Worm (Caenorhabditis elegans) whole organism, L3 larva: ENCODE data around the gene hyls-1.

ENCODE experiments used
- R02D3.7 ChIP-seq: fragments of 150-350 bp; optimal IDR thresholded peaks from 2 replicates; lab custom pipeline; 2014; ENCODE audit warnings: missing biosample characterization, missing genetic modification characterization
- ZK546.5 ChIP-seq: sonication (generic microtip); optimal IDR thresholded peaks from 2 replicates; lab custom pipeline; 2017; ENCODE audit warnings: missing biosample characterization, missing genetic modification characterization
- aly-2 ChIP-seq: fragments of 150-350 bp; optimal IDR thresholded peaks from 2 replicates; lab custom pipeline; 2014; ENCODE audit warnings: missing biosample characterization, missing genetic modification characterization
- ama-1 ChIP-seq: fragments of 150-350 bp; optimal IDR thresholded peaks from 2 replicates; lab custom pipeline; 2018
- ceh-28 ChIP-seq: fragments of 150-350 bp; optimal IDR thresholded peaks from 2 replicates; lab custom pipeline; 2014; ENCODE audit warnings: missing biosample characterization, missing genetic modification reagents, missing genetic modification characterization
- ceh-82 ChIP-seq: fragments of 150-350 bp; optimal IDR thresholded peaks from 2 replicates; lab custom pipeline; 2014; ENCODE audit warnings: missing biosample characterization, missing genetic modification characterization
- ceh-9 ChIP-seq: sonication (generic microtip); optimal IDR thresholded peaks from 2 replicates; lab custom pipeline; 2018; ENCODE audit warnings: missing biosample characterization, missing genetic modification characterization
- egl-27 ChIP-seq: sonication (generic microtip); optimal IDR thresholded peaks from 4 replicates; lab custom pipeline; 2017; ENCODE audit warnings: missing biosample characterization, missing genetic modification reagents, missing genetic modification characterization
- egl-5 ChIP-seq: fragments of 150-350 bp; optimal IDR thresholded peaks from 2 replicates; lab custom pipeline; 2017; ENCODE audit warnings: missing biosample characterization, missing genetic modification reagents, missing genetic modification characterization, inconsistent platforms
- elt-1 ChIP-seq: fragments of 150-350 bp; optimal IDR thresholded peaks from 2 replicates; lab custom pipeline; 2014; ENCODE audit warnings: missing biosample characterization, missing genetic modification characterization
- elt-2 ChIP-seq: sonication (generic microtip); optimal IDR thresholded peaks from 2 replicates; lab custom pipeline; 2016; ENCODE audit warnings: missing genetic modification reagents, mild to moderate bottlenecking, missing genetic modification characterization, missing compliant biosample characterization
- elt-3 ChIP-seq, 3 experiments: fragments of 150-350 bp in 1 of 3; sonication (generic microtip) in 2 of 3; optimal IDR thresholded peaks; 2 replicates in 2 of 3; 4 replicates in 1 of 3; lab custom pipeline; 2014 to 2017; ENCODE audit warnings: missing biosample characterization in 3 of 3, missing genetic modification characterization in 3 of 3
- eor-1 ChIP-seq, 2 experiments: fragments of 150-350 bp; optimal IDR thresholded peaks; 2 replicates each; lab custom pipeline; 2014 to 2018; ENCODE audit warnings: missing biosample characterization in 2 of 2, missing genetic modification characterization in 2 of 2
- fkh-10 ChIP-seq: sonication (generic microtip); optimal IDR thresholded peaks from 2 replicates; lab custom pipeline; 2017; ENCODE audit warnings: missing biosample characterization, missing genetic modification reagents, missing genetic modification characterization
- fkh-2 ChIP-seq: fragments of 150-350 bp; optimal IDR thresholded peaks from 2 replicates; lab custom pipeline; 2014; ENCODE audit warnings: missing biosample characterization, missing genetic modification reagents, missing genetic modification characterization
- fos-1 ChIP-seq: fragments of 150-350 bp; optimal IDR thresholded peaks from 2 replicates; lab custom pipeline; 2014; ENCODE audit warnings: missing biosample characterization, missing genetic modification characterization
- hmg-11 ChIP-seq: sonication (generic microtip); optimal IDR thresholded peaks from 2 replicates; lab custom pipeline; 2016; ENCODE audit warnings: missing genetic modification characterization, missing compliant biosample characterization
- jun-1 ChIP-seq: fragments of 150-350 bp; optimal IDR thresholded peaks from 2 replicates; lab custom pipeline; 2014; ENCODE audit warnings: missing biosample characterization, missing genetic modification reagents, missing genetic modification characterization
- lin-15B ChIP-seq: fragments of 150-350 bp; optimal IDR thresholded peaks from 2 replicates; lab custom pipeline; 2014; ENCODE audit warnings: missing biosample characterization, missing genetic modification characterization
- lin-39 ChIP-seq: fragments of 150-350 bp; optimal IDR thresholded peaks from 2 replicates; lab custom pipeline; 2018; ENCODE audit warnings: missing biosample characterization, missing genetic modification reagents, missing genetic modification characterization
- lsy-12 ChIP-seq: sonication (generic microtip); optimal IDR thresholded peaks from 2 replicates; lab custom pipeline; 2016; ENCODE audit warnings: mild to moderate bottlenecking, missing genetic modification characterization, missing compliant biosample characterization
- mml-1 ChIP-seq: fragments of 150-350 bp; sonication (generic microtip); optimal IDR thresholded peaks from 3 replicates; lab custom pipeline; 2014; ENCODE audit warnings: missing biosample characterization, missing genetic modification characterization
- nfya-1 ChIP-seq: sonication (generic microtip); optimal IDR thresholded peaks from 2 replicates; lab custom pipeline; 2017; ENCODE audit warnings: missing genetic modification characterization, mild to moderate bottlenecking, missing compliant biosample characterization, antibody characterized with exemption, moderate library complexity; ENCODE audit not compliant: insufficient read depth
- nhr-12 ChIP-seq: fragments of 150-350 bp; optimal IDR thresholded peaks from 2 replicates; lab custom pipeline; 2014; ENCODE audit warnings: missing biosample characterization, missing genetic modification characterization
- nhr-23 ChIP-seq: fragments of 150-350 bp; optimal IDR thresholded peaks from 2 replicates; lab custom pipeline; 2014; ENCODE audit warnings: missing biosample characterization, missing genetic modification reagents, missing genetic modification characterization
- nhr-237 ChIP-seq: fragments of 150-350 bp; optimal IDR thresholded peaks from 2 replicates; lab custom pipeline; 2014; ENCODE audit warnings: missing biosample characterization, missing genetic modification characterization
- nhr-25 ChIP-seq: sonication (generic microtip); optimal IDR thresholded peaks from 2 replicates; lab custom pipeline; 2017; ENCODE audit warnings: missing biosample characterization, missing genetic modification characterization
- nhr-28 ChIP-seq: fragments of 150-350 bp; optimal IDR thresholded peaks from 2 replicates; lab custom pipeline; 2014; ENCODE audit warnings: missing biosample characterization, missing genetic modification characterization
- nhr-43 ChIP-seq: sonication (generic microtip); optimal IDR thresholded peaks from 2 replicates; lab custom pipeline; 2016; ENCODE audit warnings: mild to moderate bottlenecking, missing genetic modification characterization, missing compliant biosample characterization; ENCODE audit not compliant: poor library complexity, severe bottlenecking
- nhr-67 ChIP-seq: fragments of 150-350 bp; optimal IDR thresholded peaks from 2 replicates; lab custom pipeline; 2014; ENCODE audit warnings: missing biosample characterization, missing genetic modification characterization
- nhr-76 ChIP-seq: fragments of 150-350 bp; sonication (generic microtip); optimal IDR thresholded peaks from 5 replicates; lab custom pipeline; 2014; ENCODE audit warnings: missing biosample characterization, missing genetic modification characterization
- nhr-77 ChIP-seq: fragments of 150-350 bp; optimal IDR thresholded peaks from 2 replicates; lab custom pipeline; 2014; ENCODE audit warnings: missing biosample characterization, missing genetic modification characterization
- pha-4 ChIP-seq: fragments of 150-350 bp; optimal IDR thresholded peaks from 2 replicates; lab custom pipeline; 2014; ENCODE audit warnings: missing biosample characterization, missing genetic modification reagents, missing genetic modification characterization
- pqm-1 ChIP-seq: fragments of 150-350 bp; optimal IDR thresholded peaks from 2 replicates; lab custom pipeline; 2017; ENCODE audit warnings: missing biosample characterization, missing genetic modification characterization, inconsistent platforms
- sea-2 ChIP-seq: fragments of 150-350 bp; sonication (generic microtip); optimal IDR thresholded peaks from 4 replicates; lab custom pipeline; 2014; ENCODE audit warnings: missing biosample characterization, missing genetic modification reagents, missing genetic modification characterization
- skn-1 ChIP-seq: fragments of 150-350 bp; optimal IDR thresholded peaks from 2 replicates; lab custom pipeline; 2014; ENCODE audit warnings: missing biosample characterization, missing genetic modification characterization
- snpc-4 ChIP-seq: fragments of 150-350 bp; optimal IDR thresholded peaks from 2 replicates; lab custom pipeline; 2014; ENCODE audit warnings: missing biosample characterization, missing genetic modification characterization
- tbx-2 ChIP-seq: sonication (generic microtip); optimal IDR thresholded peaks from 2 replicates; lab custom pipeline; 2016; ENCODE audit warnings: mild to moderate bottlenecking, missing genetic modification characterization, missing compliant biosample characterization
- unc-39 ChIP-seq: sonication (generic microtip); optimal IDR thresholded peaks from 4 replicates; lab custom pipeline; 2017; ENCODE audit warnings: missing biosample characterization, missing genetic modification characterization
- ztf-4 ChIP-seq: fragments of 150-350 bp; optimal IDR thresholded peaks from 2 replicates; lab custom pipeline; 2014; ENCODE audit warnings: missing biosample characterization, missing genetic modification characterization

hyls-1 gene

ce11 chrV:7194818-7195217 is 42.4 kb upstream of the hyls-1 start:
- no peak for TF ChIP-seq aly-2 (tag; lab: Kevin White, UChicago)
- no peak for TF ChIP-seq nhr-25 (tag; lab: Kevin White, UChicago)
- TF ChIP-seq unc-39 (tag; lab: Kevin White, UChicago), result no peak
- TF ChIP-seq ceh-82 (tag; lab: Kevin White, UChicago), result no peak
- no peak for TF ChIP-seq elt-1 (tag; lab: Kevin White, UChicago)
- no peak for TF ChIP-seq fkh-2
- no peak for TF ChIP-seq hmg-11 (tag; lab: Kevin White, UChicago)
- TF ChIP-seq nhr-12 (tag; lab: Kevin White, UChicago), result no peak
- no peak for TF ChIP-seq skn-1 (tag; lab: Kevin White, UChicago)
- no peak for TF ChIP-seq eor-1 (tag; optimal IDR thresholded peaks at IDR 0.05; lab: Kevin White, UChicago)
- TF ChIP-seq mml-1 (tag; lab: Kevin White, UChicago), result no peak
- no peak for TF ChIP-seq R02D3.7
- TF ChIP-seq jun-1 (tag; lab: Kevin White, UChicago), result no peak
- TF ChIP-seq nhr-237 (tag; lab: Kevin White, UChicago), result no peak
- no peak for TF ChIP-seq nhr-67 (tag; lab: Kevin White, UChicago)
- no peak for TF ChIP-seq ztf-4 (tag; lab: Kevin White, UChicago)
- TF ChIP-seq, all 47 proteins: peak for 0

- TF ChIP-seq tbx-2 (tag; lab: Kevin White, UChicago) (no peak), elt-1 (tag; lab: Kevin White, UChicago) (no peak), sea-2 (GFP tag; lab: Kevin White, UChicago) (no peak), nhr-12 (tag; lab: Kevin White, UChicago) (no peak), aly-2 (tag; lab: Kevin White, UChicago) (no peak), nhr-237 (tag; lab: Kevin White, UChicago) (no peak), fos-1 (tag; lab: Kevin White, UChicago) (no peak), elt-3 (tag; optimal IDR thresholded peaks at IDR 0.05; lab: Kevin White, UChicago) (no peak), elt-2 (tag; lab: Kevin White, UChicago) (no peak), pha-4 (tag; lab: Kevin White, UChicago) (no peak), skn-1 (tag; lab: Kevin White, UChicago) (no peak), eor-1 (tag; optimal IDR thresholded peaks at IDR 0.05; lab: Kevin White, UChicago) (no peak), lin-15B (tag; lab: Kevin White, UChicago) (no peak), nfya-1 (tag; lab: Kevin White, UChicago) (no peak)
Observed at ce11 chrV:7196037-7196436, 41.1 kb upstream of the hyls-1 start, which contains the start of gene attf-2. TSS of gene attf-2 (minus strand) at chrV:7196137.

- TF ChIP-seq fkh-10 (peak; percentile 8), egl-5 (tag; lab: Kevin White, UChicago) (peak; percentile 87), hmg-11 (tag; lab: Kevin White, UChicago) (peak; percentile 82), nhr-67 (tag; lab: Kevin White, UChicago) (no peak), elt-3 (tag; optimal IDR thresholded peaks at IDR 0.05; lab: Kevin White, UChicago) (no peak), pqm-1 (tag; lab: Kevin White, UChicago) (peak; percentile 75), elt-1 (tag; lab: Kevin White, UChicago) (peak; percentile 59), nhr-12 (tag; lab: Kevin White, UChicago) (no peak), ztf-4 (tag; lab: Kevin White, UChicago) (peak; percentile 32), elt-2 (tag; lab: Kevin White, UChicago) (peak; percentile 89), fos-1 (tag; lab: Kevin White, UChicago) (no peak), nhr-23 (tag; lab: Kevin White, UChicago) (peak; percentile 96), jun-1 (tag; lab: Kevin White, UChicago) (peak; percentile 94), nhr-43 (tag; lab: Kevin White, UChicago) (peak; percentile 86), lin-39 (tag; lab: Kevin White, UChicago) (peak; percentile 97), ama-1 (peak; percentile 78), nfya-1 (tag; lab: Kevin White, UChicago) (peak; percentile 95), R02D3.7 (peak; percentile 71), nhr-28 (tag; lab: Kevin White, UChicago) (no peak), ceh-82 (tag; lab: Kevin White, UChicago) (peak; percentile 2), skn-1 (tag; lab: Kevin White, UChicago) (peak; percentile 90), snpc-4 (tag; lab: Kevin White, UChicago) (peak; percentile 82), lin-15B (tag; lab: Kevin White, UChicago) (peak; percentile 92), pha-4 (tag; lab: Kevin White, UChicago) (peak; percentile 89), egl-27 (tag; lab: Kevin White, UChicago) (peak; percentile 46), nhr-25 (tag; lab: Kevin White, UChicago) (peak; percentile 96), tbx-2 (tag; lab: Kevin White, UChicago) (peak; percentile 45), ceh-28 (tag; lab: Kevin White, UChicago) (peak; percentile 64), sea-2 (GFP tag; lab: Kevin White, UChicago) (no peak), lsy-12 (peak; percentile 67), eor-1 (tag; optimal IDR thresholded peaks at IDR 0.05; lab: Kevin White, UChicago) (no peak), fkh-2 (no peak), ceh-9 (tag; lab: Kevin White, UChicago) (no peak), nhr-76 (tag; lab: Kevin White, UChicago) (no peak), ZK546.5 (tag; lab: Kevin White, UChicago) (peak; percentile 16), nhr-77 (tag; lab: Kevin White, UChicago) (no peak)
Observed at ce11 chrV:7196498-7196966, 40.6 kb upstream of the hyls-1 start, which contains the start of gene F09G2.2. TSS of gene F09G2.2 (plus strand) at chrV:7196916.
